Worm (Caenorhabditis elegans) whole organism, young adult: ENCODE measurements around the gene wrt-1.

ENCODE experiments used
- Y53F4B.3 ChIP-seq: fragments of 200-800 bp; sonication (Bioruptor generic); IDR thresholded peaks from 2 replicates; pipeline ENCODE4 v1.3.6; 2022; ENCODE audit warnings: missing genetic modification reagents, missing genetic modification characterization, missing compliant biosample characterization
- aptf-3 ChIP-seq: fragments of 200-800 bp; sonication (Bioruptor generic); IDR thresholded peaks from 2 replicates; pipeline ENCODE4 v1.3.6; 2022; ENCODE audit warnings: missing genetic modification characterization, missing compliant biosample characterization
- dpl-1 ChIP-seq: fragments of 150-350 bp; optimal IDR thresholded peaks from 2 replicates; lab custom pipeline; 2014; ENCODE audit warnings: missing biosample characterization, missing genetic modification reagents, missing genetic modification characterization
- ets-4 ChIP-seq: fragments of 200-800 bp; sonication (Bioruptor generic); optimal IDR thresholded peaks from 2 replicates; lab custom pipeline; 2018; ENCODE audit warnings: mild to moderate bottlenecking, missing genetic modification characterization, missing compliant biosample characterization
- lir-1 ChIP-seq: fragments of 200-800 bp; sonication (Bioruptor generic); conservative IDR thresholded peaks from 2 replicates; pipeline ENCODE4 v1.3.6; 2022; ENCODE audit warnings: missing genetic modification reagents, missing genetic modification characterization, missing compliant biosample characterization
- snpc-4 ChIP-seq, 5 experiments: fragments of 150-350 bp in 1 of 5; sonication (generic microtip) in 4 of 5; optimal IDR thresholded peaks; 2 replicates each; lab custom pipeline; 2014 to 2018; ENCODE audit warnings: missing genetic modification characterization in 5 of 5, missing biosample characterization in 3 of 5, antibody characterized with exemption in 2 of 5, mild to moderate bottlenecking in 2 of 5, missing compliant biosample characterization in 2 of 5, missing genotype in 2 of 5, moderate library complexity in 2 of 5, missing genetic modification reagents in 1 of 5

DNA sequence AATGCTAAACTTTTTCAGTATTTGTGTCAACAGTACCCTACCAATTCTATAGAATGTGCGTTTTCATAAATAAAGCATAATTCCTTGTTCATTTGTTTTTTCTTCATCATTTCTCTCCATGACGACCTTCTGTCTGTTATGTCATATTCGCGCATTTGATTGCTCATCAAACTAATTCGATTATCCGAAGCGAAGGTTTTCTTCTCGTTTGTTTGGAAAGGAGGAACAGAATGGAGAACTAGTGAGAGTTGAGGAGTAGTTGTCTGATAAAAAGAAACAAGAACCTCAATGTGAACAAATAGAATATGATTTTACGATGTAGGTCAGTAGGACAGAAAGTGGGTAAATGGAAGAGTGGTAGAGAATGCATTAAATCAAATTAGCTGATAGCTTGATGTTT is 31.8 kb downstream of the wrt-1 start:
- TF ChIP-seq ets-4 (GFP tag; lab: Kevin White, UChicago): no peak
- TF ChIP-seq snpc-4 (GFP tag; optimal IDR thresholded peaks at IDR 0.05; lab: Kevin White, UChicago): no peak
- no peak for TF ChIP-seq snpc-4 (tag; optimal IDR thresholded peaks at IDR 0.05; lab: Kevin White, UChicago)
- TF ChIP-seq lir-1 (GFP tag; lab: Robert Waterston, UW): no peak
- no peak for TF ChIP-seq aptf-3 (GFP tag; lab: Robert Waterston, UW)
- no peak for TF ChIP-seq Y53F4B.3 (GFP tag; lab: Robert Waterston, UW)
- no peak for TF ChIP-seq dpl-1
